Worm (Caenorhabditis elegans): ENCODE results near the gene C33H5.16.

Gene C33H5.16

DNA sequence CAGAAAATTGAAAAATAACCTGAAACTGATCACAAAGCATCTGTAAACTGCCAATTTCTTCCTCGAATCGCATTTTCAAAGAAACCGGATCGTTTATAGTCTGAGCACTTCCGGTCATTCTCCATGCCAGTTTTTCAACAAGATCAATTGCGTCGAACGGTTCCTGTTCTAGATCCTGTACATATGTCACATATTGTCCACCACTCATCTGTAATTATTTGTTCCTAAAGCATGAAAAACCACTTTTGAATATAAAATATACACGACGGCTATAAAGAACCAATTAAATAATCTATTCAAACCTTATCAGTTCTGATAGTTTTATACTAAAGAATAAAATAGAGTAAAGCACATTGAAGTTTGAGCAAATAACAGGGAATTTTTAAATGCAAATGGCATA, 20.9 kb downstream of the C33H5.16 start, which contains the start of gene sec-10:
Gene sec-10 (minus strand): TSS at position 208 of the 400 bp plus-strand sequence.
- no peak for TF ChIP-seq bed-3 (GFP tag; optimal IDR thresholded peaks at IDR 0.05)
- TF ChIP-seq lin-13 (tag; optimal IDR thresholded peaks at IDR 0.05) = no peak
- no peak for TF ChIP-seq unc-120 (tag; optimal IDR thresholded peaks at IDR 0.05; ENCODE audit: poor library complexity, severe bottlenecking)
- TF ChIP-seq ceh-83 (GFP tag; optimal IDR thresholded peaks at IDR 0.05) = no peak
- TF ChIP-seq hlh-1 (tag; optimal IDR thresholded peaks at IDR 0.05) = no peak
- no peak for TF ChIP-seq snpc-4 (tag; optimal IDR thresholded peaks at IDR 0.05)
- TF ChIP-seq unc-39 (tag; optimal IDR thresholded peaks at IDR 0.05) = no peak

DNA sequence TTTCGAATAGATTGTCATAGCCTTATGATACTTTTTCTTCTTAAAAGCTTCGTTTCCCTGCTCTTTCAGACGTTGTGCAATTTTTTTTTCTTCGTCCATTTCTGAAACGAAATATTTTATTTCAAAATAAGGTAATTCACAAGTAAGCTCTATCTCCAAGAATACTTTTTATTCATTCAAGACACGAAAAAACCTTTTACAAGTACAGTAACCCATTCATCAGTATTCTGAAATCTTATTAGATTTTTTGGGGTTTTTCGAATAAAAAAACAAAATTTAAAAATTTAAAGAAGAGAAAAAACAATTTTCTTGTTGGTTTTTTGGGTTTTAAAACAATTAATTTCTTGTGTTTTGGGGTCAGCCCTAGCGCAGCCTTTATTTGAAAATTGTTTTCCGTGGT, 24.3 kb downstream of the C33H5.16 start, which contains the start of gene rpap-3:
Gene rpap-3 (minus strand): TSS at position 101 of the 400 bp plus-strand sequence.
- TF ChIP-seq ceh-39 (tag; optimal IDR thresholded peaks at IDR 0.05) (no peak), ztf-11 (tag; optimal IDR thresholded peaks at IDR 0.05) (no peak), sptf-1 (tag; optimal IDR thresholded peaks at IDR 0.05) (no peak), nhr-2 (tag; optimal IDR thresholded peaks at IDR 0.05) (no peak), bed-3 (GFP tag; optimal IDR thresholded peaks at IDR 0.05) (no peak), hlh-1 (tag; optimal IDR thresholded peaks at IDR 0.05) (no peak), unc-62 (GFP tag; optimal IDR thresholded peaks at IDR 0.05) (no peak), unc-120 (tag; optimal IDR thresholded peaks at IDR 0.05; ENCODE audit: poor library complexity, severe bottlenecking) (no peak), nhr-28 (tag; optimal IDR thresholded peaks at IDR 0.05) (no peak), nhr-76 (tag; optimal IDR thresholded peaks at IDR 0.05) (no peak), lin-13 (tag; optimal IDR thresholded peaks at IDR 0.05) (no peak), cnd-1 (tag; optimal IDR thresholded peaks at IDR 0.05) (no peak), sem-2 (GFP tag; optimal IDR thresholded peaks at IDR 0.05) (no peak), nhr-12 (tag; optimal IDR thresholded peaks at IDR 0.05) (no peak), drap-1 (GFP tag; optimal IDR thresholded peaks at IDR 0.05) (no peak), ham-2 (GFP tag; optimal IDR thresholded peaks at IDR 0.05) (no peak), zip-8 (tag; optimal IDR thresholded peaks at IDR 0.05) (no peak), blmp-1 (tag; optimal IDR thresholded peaks at IDR 0.05) (no peak), tbx-8 (GFP tag; optimal IDR thresholded peaks at IDR 0.05) (no peak), ceh-43 (GFP tag; optimal IDR thresholded peaks at IDR 0.05) (no peak)

DNA sequence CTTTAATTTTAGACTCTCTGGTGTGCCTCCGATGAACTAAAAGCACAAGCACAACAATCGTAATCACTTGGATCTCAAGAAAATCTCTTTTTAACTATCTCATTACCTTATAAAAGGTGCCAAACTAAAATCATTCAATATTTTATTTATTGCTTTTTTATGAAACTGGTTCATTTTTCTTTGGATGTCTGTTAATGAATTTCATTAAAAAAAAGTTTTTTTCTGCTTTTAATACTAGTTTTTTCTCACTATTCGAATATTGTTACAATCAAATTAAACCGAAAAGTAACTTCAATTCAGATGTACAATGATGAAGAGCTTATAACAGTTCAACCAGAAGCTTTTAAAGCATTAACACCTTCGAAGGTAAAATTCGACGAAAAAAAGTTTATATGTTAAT, 27.4 kb downstream of the C33H5.16 start, which contains the start of gene swd-2.1:
Gene swd-2.1 (plus strand): TSS at position 301 of the 400 bp plus-strand sequence.
- TF ChIP-seq nhr-12 (tag; optimal IDR thresholded peaks at IDR 0.05) = no peak
- TF ChIP-seq nhr-237 (tag; optimal IDR thresholded peaks at IDR 0.05) = no peak
- TF ChIP-seq snpc-4 (tag; optimal IDR thresholded peaks at IDR 0.05) = no peak
- no peak for TF ChIP-seq lin-32 (GFP tag; optimal IDR thresholded peaks at IDR 0.05)
- TF ChIP-seq unc-62 (GFP tag; optimal IDR thresholded peaks at IDR 0.05) = no peak
- TF ChIP-seq elt-3 (tag; optimal IDR thresholded peaks at IDR 0.05) = no peak
- no peak for TF ChIP-seq drap-1 (GFP tag; optimal IDR thresholded peaks at IDR 0.05)

DNA sequence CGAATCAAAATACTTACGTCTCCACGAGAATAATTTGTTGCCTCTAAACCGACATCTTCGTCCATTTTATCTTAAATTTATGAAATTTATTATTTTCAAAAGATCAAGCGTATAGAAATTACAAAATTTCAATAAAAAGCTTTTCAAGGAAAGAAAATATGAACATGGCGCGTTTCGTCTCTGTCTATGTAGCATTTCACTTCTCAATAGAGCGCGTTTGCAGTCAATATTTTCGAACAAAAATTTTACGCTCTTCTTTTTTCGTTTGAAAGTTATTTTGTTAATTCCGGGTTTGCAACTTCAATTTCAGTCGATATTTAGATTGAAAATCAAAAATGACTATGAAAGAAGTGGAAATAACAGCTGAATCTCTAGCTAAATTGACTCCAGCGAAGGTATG, 28.9 kb downstream of the C33H5.16 start, which contains the start of the genes hcf-1 and swd-2.2:
Gene hcf-1 (minus strand): TSS at position 70 of the 400 bp plus-strand sequence.
Gene swd-2.2 (plus strand): TSS at position 206 of the 400 bp plus-strand sequence.
- TF ChIP-seq elt-1 (tag; optimal IDR thresholded peaks at IDR 0.05; ENCODE audit: borderline replicate concordance, insufficient read depth) = no peak
- TF ChIP-seq nhr-237 (tag; optimal IDR thresholded peaks at IDR 0.05) = peak; percentile 26
- no peak for TF ChIP-seq tbx-8 (GFP tag; optimal IDR thresholded peaks at IDR 0.05)
- peak; percentile 40 for TF ChIP-seq mep-1 (tag; optimal IDR thresholded peaks at IDR 0.05)
- peak; percentile 21 for TF ChIP-seq pha-4 (tag; optimal IDR thresholded peaks at IDR 0.05)

DNA sequence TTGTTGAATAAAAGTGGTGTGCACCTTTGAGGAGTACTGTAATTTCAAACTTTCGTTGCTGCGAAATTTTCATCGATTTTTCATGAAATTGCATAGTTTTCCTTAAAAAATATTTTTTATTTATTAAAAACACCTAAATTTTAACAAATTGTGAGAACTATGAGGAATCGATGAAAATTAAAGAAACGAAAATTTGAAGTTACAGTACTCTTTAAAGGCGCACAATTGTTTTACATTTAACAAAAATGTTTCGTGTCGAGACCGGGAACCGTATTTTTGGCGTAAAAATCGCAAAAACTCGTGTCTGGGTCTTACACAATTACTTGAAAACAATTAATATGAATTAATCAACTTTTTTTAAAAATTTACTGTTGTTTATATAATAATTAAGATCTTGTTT, 33.0 kb downstream of the C33H5.16 start, which contains the start of gene rdl-1:
Gene rdl-1 (minus strand): TSS at position 101 of the 400 bp plus-strand sequence.
- TF ChIP-seq mep-1 (tag; optimal IDR thresholded peaks at IDR 0.05) (no peak), cnd-1 (tag; optimal IDR thresholded peaks at IDR 0.05) (no peak), blmp-1 (tag; optimal IDR thresholded peaks at IDR 0.05) (no peak), nhr-76 (tag; optimal IDR thresholded peaks at IDR 0.05) (no peak), lsy-2 (tag; optimal IDR thresholded peaks at IDR 0.05) (no peak), ham-2 (GFP tag; optimal IDR thresholded peaks at IDR 0.05) (no peak), ceh-39 (tag; optimal IDR thresholded peaks at IDR 0.05) (no peak), bed-3 (GFP tag; optimal IDR thresholded peaks at IDR 0.05) (no peak), lin-32 (GFP tag; optimal IDR thresholded peaks at IDR 0.05) (no peak), unc-62 (GFP tag; optimal IDR thresholded peaks at IDR 0.05) (no peak), unc-120 (tag; optimal IDR thresholded peaks at IDR 0.05; ENCODE audit: poor library complexity, severe bottlenecking) (no peak), drap-1 (GFP tag; optimal IDR thresholded peaks at IDR 0.05) (no peak), nhr-12 (tag; optimal IDR thresholded peaks at IDR 0.05) (no peak), hlh-1 (tag; optimal IDR thresholded peaks at IDR 0.05) (no peak), ceh-83 (GFP tag; optimal IDR thresholded peaks at IDR 0.05) (no peak), unc-39 (tag; optimal IDR thresholded peaks at IDR 0.05) (no peak), M03D4.4 (tag; optimal IDR thresholded peaks at IDR 0.05) (no peak), mls-2 (tag; optimal IDR thresholded peaks at IDR 0.05) (no peak), nhr-2 (tag; optimal IDR thresholded peaks at IDR 0.05) (no peak)
